Worm (Caenorhabditis elegans) whole organism, L3 larva: Measurements from ENCODE around the gene K11D12.7.

Experiments
- ama-1 ChIP-seq: fragments of 150-350 bp; optimal IDR thresholded peaks from 2 replicates; lab custom pipeline; 2018
- ceh-28 ChIP-seq: fragments of 150-350 bp; optimal IDR thresholded peaks from 2 replicates; lab custom pipeline; 2014; ENCODE audit warnings: missing biosample characterization, missing genetic modification reagents, missing genetic modification characterization
- fkh-10 ChIP-seq: sonication (generic microtip); optimal IDR thresholded peaks from 2 replicates; lab custom pipeline; 2017; ENCODE audit warnings: missing biosample characterization, missing genetic modification reagents, missing genetic modification characterization
- lin-39 ChIP-seq: fragments of 150-350 bp; optimal IDR thresholded peaks from 2 replicates; lab custom pipeline; 2018; ENCODE audit warnings: missing biosample characterization, missing genetic modification reagents, missing genetic modification characterization
- nhr-11 ChIP-seq: fragments of 150-350 bp; optimal IDR thresholded peaks from 2 replicates; lab custom pipeline; 2014; ENCODE audit warnings: missing biosample characterization, missing genetic modification characterization
- nhr-77 ChIP-seq: fragments of 150-350 bp; optimal IDR thresholded peaks from 2 replicates; lab custom pipeline; 2014; ENCODE audit warnings: missing biosample characterization, missing genetic modification characterization
- snpc-4 ChIP-seq: fragments of 150-350 bp; optimal IDR thresholded peaks from 2 replicates; lab custom pipeline; 2014; ENCODE audit warnings: missing biosample characterization, missing genetic modification characterization

DNA sequence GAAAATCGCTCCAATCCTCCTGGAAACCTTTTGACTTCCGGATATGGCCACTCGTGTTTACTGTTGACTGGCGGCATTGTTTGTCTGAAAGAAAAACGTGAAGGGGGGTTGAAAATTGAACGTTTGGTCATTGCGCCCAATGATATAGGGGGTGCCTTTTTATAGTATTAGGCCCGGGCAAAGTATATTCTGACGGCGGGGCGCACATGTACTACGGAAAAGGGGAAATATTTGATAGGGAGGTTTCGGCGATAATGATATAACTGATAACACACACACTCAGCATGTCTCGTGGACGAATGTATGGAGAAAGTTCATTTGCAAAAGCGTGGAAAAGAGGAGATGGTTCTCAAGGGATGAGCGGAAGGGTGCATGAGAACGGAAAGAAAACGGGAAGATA, 8.6 kb downstream of the K11D12.7 start, which contains the start of gene cpt-4:
- TF ChIP-seq nhr-77 (tag; lab: Kevin White, UChicago) (no peak), snpc-4 (tag; lab: Kevin White, UChicago) (no peak), fkh-10 (GFP tag; lab: Kevin White, UChicago) (no peak), ama-1 (no peak), ceh-28 (no peak), lin-39 (no peak), nhr-11 (tag; lab: Kevin White, UChicago) (no peak)
